Fruit fly (Drosophila melanogaster): ENCODE measurements around the gene NijA.

Gene NijA

DNA sequence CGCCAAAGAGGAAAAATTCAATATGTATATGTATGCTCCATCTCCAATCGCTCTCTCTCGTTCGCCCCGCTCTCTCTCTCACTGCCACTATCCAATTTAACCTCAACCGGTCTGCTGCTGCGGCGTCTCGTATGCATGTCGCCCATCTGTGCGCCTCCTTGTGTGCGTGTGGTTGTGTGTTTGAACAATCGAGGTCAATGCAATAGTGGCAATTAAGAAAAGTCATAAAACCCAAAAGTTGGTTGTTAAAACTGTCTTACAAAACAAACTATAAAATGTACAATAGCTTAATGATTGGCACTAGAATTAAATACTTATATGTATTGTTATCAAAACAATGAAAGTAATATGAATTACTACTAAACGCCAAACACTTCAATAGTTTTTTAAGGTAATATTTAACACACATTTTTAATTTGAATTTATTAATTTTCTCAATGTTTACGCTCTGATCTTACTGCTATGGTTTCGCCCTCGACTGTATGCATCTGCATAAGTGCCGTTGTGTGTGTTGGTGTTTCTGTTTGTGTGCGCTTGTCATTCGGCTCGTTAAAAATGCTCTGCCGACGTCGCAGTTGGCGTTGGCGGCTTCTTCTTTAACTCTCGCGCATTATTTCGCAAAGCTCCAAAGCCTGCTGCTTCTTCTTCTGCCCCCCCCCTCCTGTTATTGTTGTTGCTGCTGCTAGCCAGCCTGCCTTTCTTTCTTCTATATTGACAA is 31.1 kb downstream of the NijA start (continued):
- no peak for TF ChIP-seq cad (GFP tag; optimal IDR thresholded peaks at IDR 0.05)
- no peak for TF ChIP-seq CG2129 (GFP tag; IDR thresholded peaks at IDR 0.05; ENCODE audit: partially characterized antibody)
- TF ChIP-seq gsb-n (tag; optimal IDR thresholded peaks at IDR 0.05), result peak; percentile 98
- peak; percentile 85 for TF ChIP-seq kay (GFP tag; optimal IDR thresholded peaks at IDR 0.05)
- TF ChIP-seq CG10979 (tag; optimal IDR thresholded peaks at IDR 0.05), result peak; percentile 99
- peak; percentile 89 for TF ChIP-seq D19B (GFP tag; optimal IDR thresholded peaks at IDR 0.05)
- TF ChIP-seq knrl (GFP tag; IDR thresholded peaks at IDR 0.05; ENCODE audit: partially characterized antibody), result no peak
- TF ChIP-seq disco-r (GFP tag; optimal IDR thresholded peaks at IDR 0.05), result peak; percentile 75
- peak; percentile 62 for TF ChIP-seq CHES-1-like (GFP tag; optimal IDR thresholded peaks at IDR 0.05)
- TF ChIP-seq Gsc (GFP tag; IDR thresholded peaks at IDR 0.05), result no peak
- peak; percentile 96 for TF ChIP-seq Blimp-1 (GFP tag; optimal IDR thresholded peaks at IDR 0.05)
- TF ChIP-seq CG7786 (GFP tag; optimal IDR thresholded peaks at IDR 0.05), result peak; percentile 74
- TF ChIP-seq D19A (tag; optimal IDR thresholded peaks at IDR 0.05), result peak; percentile 96
- peak; percentile 90 for TF ChIP-seq danr (GFP tag; IDR thresholded peaks at IDR 0.05)
- TF ChIP-seq MTF-1 (GFP tag; optimal IDR thresholded peaks at IDR 0.05; ENCODE audit: borderline replicate concordance), result peak; percentile 83
- TF ChIP-seq CG6683 (GFP tag; optimal IDR thresholded peaks at IDR 0.05), result peak; percentile 94
- peak; percentile 57 for TF ChIP-seq GATAe (GFP tag; conservative IDR thresholded peaks at IDR 0.05)
- TF ChIP-seq dan (GFP tag; IDR thresholded peaks at IDR 0.05), result no peak
- TF ChIP-seq CG10959 (GFP tag; IDR thresholded peaks at IDR 0.05), result peak; percentile 77
- peak; percentile 97 for TF ChIP-seq CG11723 (GFP tag; optimal IDR thresholded peaks at IDR 0.05)
- peak; percentile 82 for TF ChIP-seq Hey (tag; optimal IDR thresholded peaks at IDR 0.05)
- TF ChIP-seq Sox102F (GFP tag; optimal IDR thresholded peaks at IDR 0.05), result peak; percentile 97
- no peak for TF ChIP-seq unc-4 (GFP tag; IDR thresholded peaks at IDR 0.05; ENCODE audit: partially characterized antibody)
- TF ChIP-seq HHEX (GFP tag; optimal IDR thresholded peaks at IDR 0.05), result peak; percentile 97
- TF ChIP-seq CG17186 (GFP tag; optimal IDR thresholded peaks at IDR 0.05), result peak; percentile 89
- peak; percentile 98 for TF ChIP-seq CG4328 (GFP tag; optimal IDR thresholded peaks at IDR 0.05)
- TF ChIP-seq Hr3 (GFP tag; optimal IDR thresholded peaks at IDR 0.05), result peak; percentile 96
- TF ChIP-seq Lpt (GFP tag; optimal IDR thresholded peaks at IDR 0.05), result no peak
- peak; percentile 15; the same call in 1 of the 2 replicates for TF ChIP-seq crol (GFP tag; IDR thresholded peaks at IDR 0.05)
- no peak for TF ChIP-seq CG13287 (GFP tag; IDR thresholded peaks at IDR 0.05; ENCODE audit: partially characterized antibody)
- peak; percentile 90 for TF ChIP-seq CG17328 (GFP tag; IDR thresholded peaks at IDR 0.05)
- TF ChIP-seq CG16863 (GFP tag; optimal IDR thresholded peaks at IDR 0.05), result peak; percentile 82
- TF ChIP-seq tio (GFP tag; optimal IDR thresholded peaks at IDR 0.05), result peak; percentile 97
- TF ChIP-seq Camta (GFP tag; optimal IDR thresholded peaks at IDR 0.05), result peak; percentile 90
- peak; percentile 96 for TF ChIP-seq CG34376 (GFP tag; optimal IDR thresholded peaks at IDR 0.05)
- peak; percentile 67 for TF ChIP-seq en (GFP tag; optimal IDR thresholded peaks at IDR 0.05)
- peak; percentile 71 for TF ChIP-seq Neu2 (GFP tag; optimal IDR thresholded peaks at IDR 0.05; ENCODE audit: borderline replicate concordance)
- TF ChIP-seq CG4424 (GFP tag; optimal IDR thresholded peaks at IDR 0.05), result peak; percentile 96
- peak; percentile 81 for TF ChIP-seq CG11456 (GFP tag; IDR thresholded peaks at IDR 0.05)
- TF ChIP-seq ham (GFP tag; IDR thresholded peaks at IDR 0.05), result peak; percentile 38; the same call in 1 of the 2 replicates
- peak in 1 of 2 experiments; percentile 83 for TF ChIP-seq insv (GFP tag; optimal IDR thresholded peaks at IDR 0.05)
- TF ChIP-seq otp (GFP tag; IDR thresholded peaks at IDR 0.05), result peak; percentile 83
- peak; percentile 25 for TF ChIP-seq Sry-δ (GFP tag; optimal IDR thresholded peaks at IDR 0.05)
- no peak for TF ChIP-seq sr (GFP tag; IDR thresholded peaks at IDR 0.05)
- peak; percentile 79 for TF ChIP-seq mirr (GFP tag; optimal IDR thresholded peaks at IDR 0.05)
- no peak for TF ChIP-seq CG14860 (GFP tag; IDR thresholded peaks at IDR 0.05; ENCODE audit: partially characterized antibody)
- peak in 1 of 3 experiments; percentile 99 for TF ChIP-seq lola (GFP tag; optimal IDR thresholded peaks at IDR 0.05)
- TF ChIP-seq Eip74EF (GFP tag; optimal IDR thresholded peaks at IDR 0.05), result peak in 1 of 2 experiments; percentile 99
